Worm (Caenorhabditis elegans): ENCODE measurements around the gene npp-19.

ce11 chrII:10784248-10784647, 14.0 kb downstream of the npp-19 start:
- TF ChIP-seq F33H1.4 (GFP tag; IDR thresholded peaks at IDR 0.05) = no peak
- no peak for TF ChIP-seq ets-4 (GFP tag; optimal IDR thresholded peaks at IDR 0.05)
- TF ChIP-seq snpc-4 (GFP tag; optimal IDR thresholded peaks at IDR 0.05) = no peak
- TF ChIP-seq snpc-4 (tag; optimal IDR thresholded peaks at IDR 0.05) = no peak
- TF ChIP-seq dpl-1 (GFP tag; optimal IDR thresholded peaks at IDR 0.05) = no peak
- TF ChIP-seq attf-3 (GFP tag; conservative IDR thresholded peaks at IDR 0.05) = no peak
- no peak for TF ChIP-seq F55B11.4 (tag; optimal IDR thresholded peaks at IDR 0.05; ENCODE audit: borderline replicate concordance, insufficient read depth)
- no peak for TF ChIP-seq nhr-90 (tag; optimal IDR thresholded peaks at IDR 0.05)
- no peak for TF ChIP-seq rpc-1 (optimal IDR thresholded peaks at IDR 0.05)
- no peak for TF ChIP-seq rpc-1 (tag; optimal IDR thresholded peaks at IDR 0.05)
- TF ChIP-seq pbrm-1 (GFP tag; IDR thresholded peaks at IDR 0.05) = no peak
- no peak for TF ChIP-seq sea-2 (GFP tag; IDR thresholded peaks at IDR 0.05)
- no peak for TF ChIP-seq xnd-1 (tag; optimal IDR thresholded peaks at IDR 0.05)
- no peak for TF ChIP-seq zim-3 (tag; optimal IDR thresholded peaks at IDR 0.05)
- no peak for TF ChIP-seq K11D2.4 (GFP tag; IDR thresholded peaks at IDR 0.05)
- TF ChIP-seq cebp-2 (GFP tag; IDR thresholded peaks at IDR 0.05) = no peak

Data from whole organism, young adult.